Worm (Caenorhabditis elegans) whole organism, L3 larva: ENCODE data around the gene F28A10.7.
A peak's percentile ranks its signal among the peaks of the same experiment; 100 is the strongest.

Experiments used
- R02D3.7 ChIP-seq: fragments of 150-350 bp; optimal IDR thresholded peaks from 2 replicates; lab custom pipeline; 2014; ENCODE audit warnings: missing biosample characterization, missing genetic modification characterization
- ZK546.5 ChIP-seq: sonication (generic microtip); optimal IDR thresholded peaks from 2 replicates; lab custom pipeline; 2017; ENCODE audit warnings: missing biosample characterization, missing genetic modification characterization
- aly-2 ChIP-seq: fragments of 150-350 bp; optimal IDR thresholded peaks from 2 replicates; lab custom pipeline; 2014; ENCODE audit warnings: missing biosample characterization, missing genetic modification characterization
- ceh-16 ChIP-seq: sonication (generic microtip); optimal IDR thresholded peaks from 2 replicates; lab custom pipeline; 2017; ENCODE audit warnings: missing biosample characterization, missing genetic modification characterization
- ceh-28 ChIP-seq: fragments of 150-350 bp; optimal IDR thresholded peaks from 2 replicates; lab custom pipeline; 2014; ENCODE audit warnings: missing biosample characterization, missing genetic modification reagents, missing genetic modification characterization
- ceh-82 ChIP-seq: fragments of 150-350 bp; optimal IDR thresholded peaks from 2 replicates; lab custom pipeline; 2014; ENCODE audit warnings: missing biosample characterization, missing genetic modification characterization
- ceh-9 ChIP-seq: sonication (generic microtip); optimal IDR thresholded peaks from 2 replicates; lab custom pipeline; 2018; ENCODE audit warnings: missing biosample characterization, missing genetic modification characterization
- daf-12 ChIP-seq: fragments of 150-350 bp; optimal IDR thresholded peaks from 2 replicates; lab custom pipeline; 2014; ENCODE audit warnings: missing biosample characterization, missing genetic modification reagents, missing genetic modification characterization
- egl-27 ChIP-seq: sonication (generic microtip); optimal IDR thresholded peaks from 4 replicates; lab custom pipeline; 2017; ENCODE audit warnings: missing biosample characterization, missing genetic modification reagents, missing genetic modification characterization
- elt-1 ChIP-seq: fragments of 150-350 bp; optimal IDR thresholded peaks from 2 replicates; lab custom pipeline; 2014; ENCODE audit warnings: missing biosample characterization, missing genetic modification characterization
- elt-2 ChIP-seq: sonication (generic microtip); optimal IDR thresholded peaks from 2 replicates; lab custom pipeline; 2016; ENCODE audit warnings: missing genetic modification reagents, mild to moderate bottlenecking, missing genetic modification characterization, missing compliant biosample characterization
- elt-3 ChIP-seq, 3 experiments: fragments of 150-350 bp in 1 of 3; sonication (generic microtip) in 2 of 3; optimal IDR thresholded peaks; 2 replicates in 2 of 3; 4 replicates in 1 of 3; lab custom pipeline; 2014 to 2017; ENCODE audit warnings: missing biosample characterization in 3 of 3, missing genetic modification characterization in 3 of 3
- eor-1 ChIP-seq, 2 experiments: fragments of 150-350 bp; optimal IDR thresholded peaks; 2 replicates each; lab custom pipeline; 2014 to 2018; ENCODE audit warnings: missing biosample characterization in 2 of 2, missing genetic modification characterization in 2 of 2
- jun-1 ChIP-seq: fragments of 150-350 bp; optimal IDR thresholded peaks from 2 replicates; lab custom pipeline; 2014; ENCODE audit warnings: missing biosample characterization, missing genetic modification reagents, missing genetic modification characterization
- lin-15B ChIP-seq: fragments of 150-350 bp; optimal IDR thresholded peaks from 2 replicates; lab custom pipeline; 2014; ENCODE audit warnings: missing biosample characterization, missing genetic modification characterization
- lin-39 ChIP-seq: fragments of 150-350 bp; optimal IDR thresholded peaks from 2 replicates; lab custom pipeline; 2018; ENCODE audit warnings: missing biosample characterization, missing genetic modification reagents, missing genetic modification characterization
- mdl-1 ChIP-seq: fragments of 150-350 bp; optimal IDR thresholded peaks from 2 replicates; lab custom pipeline; 2014; ENCODE audit warnings: missing biosample characterization, missing genetic modification characterization
- nfya-1 ChIP-seq: sonication (generic microtip); optimal IDR thresholded peaks from 2 replicates; lab custom pipeline; 2017; ENCODE audit warnings: missing genetic modification characterization, mild to moderate bottlenecking, missing compliant biosample characterization, antibody characterized with exemption, moderate library complexity; ENCODE audit not compliant: insufficient read depth
- nhr-12 ChIP-seq: fragments of 150-350 bp; optimal IDR thresholded peaks from 2 replicates; lab custom pipeline; 2014; ENCODE audit warnings: missing biosample characterization, missing genetic modification characterization
- nhr-23 ChIP-seq: fragments of 150-350 bp; optimal IDR thresholded peaks from 2 replicates; lab custom pipeline; 2014; ENCODE audit warnings: missing biosample characterization, missing genetic modification reagents, missing genetic modification characterization
- nhr-28 ChIP-seq: fragments of 150-350 bp; optimal IDR thresholded peaks from 2 replicates; lab custom pipeline; 2014; ENCODE audit warnings: missing biosample characterization, missing genetic modification characterization
- nhr-43 ChIP-seq: sonication (generic microtip); optimal IDR thresholded peaks from 2 replicates; lab custom pipeline; 2016; ENCODE audit warnings: mild to moderate bottlenecking, missing genetic modification characterization, missing compliant biosample characterization; ENCODE audit not compliant: poor library complexity, severe bottlenecking
- nhr-76 ChIP-seq: fragments of 150-350 bp; sonication (generic microtip); optimal IDR thresholded peaks from 5 replicates; lab custom pipeline; 2014; ENCODE audit warnings: missing biosample characterization, missing genetic modification characterization
- nhr-77 ChIP-seq: fragments of 150-350 bp; optimal IDR thresholded peaks from 2 replicates; lab custom pipeline; 2014; ENCODE audit warnings: missing biosample characterization, missing genetic modification characterization
- pha-4 ChIP-seq: fragments of 150-350 bp; optimal IDR thresholded peaks from 2 replicates; lab custom pipeline; 2014; ENCODE audit warnings: missing biosample characterization, missing genetic modification reagents, missing genetic modification characterization
- pqm-1 ChIP-seq: fragments of 150-350 bp; optimal IDR thresholded peaks from 2 replicates; lab custom pipeline; 2017; ENCODE audit warnings: missing biosample characterization, missing genetic modification characterization, inconsistent platforms
- skn-1 ChIP-seq: fragments of 150-350 bp; optimal IDR thresholded peaks from 2 replicates; lab custom pipeline; 2014; ENCODE audit warnings: missing biosample characterization, missing genetic modification characterization
- snpc-4 ChIP-seq: fragments of 150-350 bp; optimal IDR thresholded peaks from 2 replicates; lab custom pipeline; 2014; ENCODE audit warnings: missing biosample characterization, missing genetic modification characterization
- tbx-2 ChIP-seq: sonication (generic microtip); optimal IDR thresholded peaks from 2 replicates; lab custom pipeline; 2016; ENCODE audit warnings: mild to moderate bottlenecking, missing genetic modification characterization, missing compliant biosample characterization
- unc-39 ChIP-seq: sonication (generic microtip); optimal IDR thresholded peaks from 4 replicates; lab custom pipeline; 2017; ENCODE audit warnings: missing biosample characterization, missing genetic modification characterization
- unc-62 ChIP-seq: fragments of 150-350 bp; sonication (generic microtip); optimal IDR thresholded peaks from 4 replicates; lab custom pipeline; 2014; ENCODE audit warnings: missing biosample characterization, missing genetic modification reagents, missing genetic modification characterization
- zag-1 ChIP-seq: fragments of 150-350 bp; optimal IDR thresholded peaks from 2 replicates; lab custom pipeline; 2014; ENCODE audit warnings: missing biosample characterization, missing genetic modification characterization
- ztf-11 ChIP-seq: fragments of 150-350 bp; optimal IDR thresholded peaks from 2 replicates; lab custom pipeline; 2014; ENCODE audit warnings: missing biosample characterization, missing genetic modification characterization

The F28A10.7 gene

ce11 chrII:872993-873787 is 27.7 kb upstream of the F28A10.7 start, which contains the start of gene alg-2:
TSS of gene alg-2 (plus strand) at chrII:873212.
- TF ChIP-seq elt-3 (tag; optimal IDR thresholded peaks at IDR 0.05; lab: Kevin White, UChicago) (no peak), lin-39 (peak; percentile 4), ZK546.5 (no peak), lin-15B (tag; lab: Kevin White, UChicago) (peak; percentile 54), pha-4 (peak; percentile 44), pqm-1 (tag; lab: Kevin White, UChicago) (peak; percentile 10), elt-1 (tag; lab: Kevin White, UChicago) (peak; percentile 6), snpc-4 (tag; lab: Kevin White, UChicago) (peak; percentile 73), unc-62 (no peak), elt-2 (tag; lab: Kevin White, UChicago) (peak; percentile 31)
- TF ChIP-seq, all 47 proteins: peak for 7

- TF ChIP-seq nhr-77, result no peak
- no peak for TF ChIP-seq nfya-1
- TF ChIP-seq ceh-16 (tag; lab: Kevin White, UChicago), result no peak
- TF ChIP-seq mdl-1, result no peak
- TF ChIP-seq zag-1 (tag; lab: Kevin White, UChicago), result no peak
- TF ChIP-seq pqm-1 (tag; lab: Kevin White, UChicago), result no peak
- no peak for TF ChIP-seq tbx-2 (tag; lab: Kevin White, UChicago)
- TF ChIP-seq jun-1 (tag; lab: Kevin White, UChicago), result no peak
- TF ChIP-seq egl-27 (tag; lab: Kevin White, UChicago), result no peak
- TF ChIP-seq nhr-23 (tag; lab: Kevin White, UChicago), result no peak
- no peak for TF ChIP-seq skn-1 (tag; lab: Kevin White, UChicago)
Observed at ce11 chrII:869316-869715, 23.8 kb upstream of the F28A10.7 start.

- TF ChIP-seq egl-27 (tag; lab: Kevin White, UChicago) (no peak), ceh-82 (tag; lab: Kevin White, UChicago) (no peak), nhr-76 (tag; lab: Kevin White, UChicago) (no peak), aly-2 (tag; lab: Kevin White, UChicago) (no peak), lin-15B (tag; lab: Kevin White, UChicago) (no peak), ztf-11 (tag; lab: Kevin White, UChicago) (no peak), nhr-12 (tag; lab: Kevin White, UChicago) (no peak), nhr-23 (tag; lab: Kevin White, UChicago) (no peak), unc-39 (tag; lab: Kevin White, UChicago) (no peak), ceh-9 (tag; lab: Kevin White, UChicago) (no peak), zag-1 (tag; lab: Kevin White, UChicago) (no peak), nhr-28 (tag; lab: Kevin White, UChicago) (no peak), R02D3.7 (tag; lab: Kevin White, UChicago) (no peak), ceh-28 (tag; lab: Kevin White, UChicago) (no peak), pqm-1 (tag; lab: Kevin White, UChicago) (no peak), elt-1 (tag; lab: Kevin White, UChicago) (no peak)
Observed at ce11 chrII:868240-868864, 22.8 kb upstream of the F28A10.7 start, which contains the start of gene fbxc-51. TSS of gene fbxc-51 (plus strand) at chrII:868814.

- TF ChIP-seq nhr-43 (tag; lab: Kevin White, UChicago) (no peak), tbx-2 (tag; lab: Kevin White, UChicago) (no peak), lin-15B (tag; lab: Kevin White, UChicago) (no peak), pha-4 (no peak), elt-1 (tag; lab: Kevin White, UChicago) (no peak), eor-1 (tag; optimal IDR thresholded peaks at IDR 0.05; lab: Kevin White, UChicago) (no peak), nhr-12 (tag; lab: Kevin White, UChicago) (no peak), elt-2 (tag; lab: Kevin White, UChicago) (no peak), daf-12 (tag; lab: Kevin White, UChicago) (no peak)
Observed at ce11 chrII:866801-867200, 21.3 kb upstream of the F28A10.7 start, which contains the start of gene Y46B2A.3. TSS of gene Y46B2A.3 (minus strand) at chrII:866901.
